Worm (Caenorhabditis elegans) whole organism, mixed stage, embryonic: Measurements from ENCODE around the gene srg-65.

Experiments used
- ces-1 ChIP-seq: fragments of 150-350 bp; optimal IDR thresholded peaks from 2 replicates; lab custom pipeline; 2014; ENCODE audit warnings: missing biosample characterization, missing genetic modification reagents, missing genetic modification characterization
- lin-32 ChIP-seq: fragments of 200-800 bp; sonication (Bioruptor generic); optimal IDR thresholded peaks from 2 replicates; lab custom pipeline; 2018; ENCODE audit warnings: mild to moderate bottlenecking, missing genetic modification characterization, missing compliant biosample characterization
- lsy-2 ChIP-seq: fragments of 150-350 bp; optimal IDR thresholded peaks from 2 replicates; lab custom pipeline; 2014; ENCODE audit warnings: missing biosample characterization, missing genetic modification characterization
- mab-5 ChIP-seq: fragments of 150-350 bp; optimal IDR thresholded peaks from 2 replicates; lab custom pipeline; 2014; ENCODE audit warnings: missing biosample characterization, missing genetic modification characterization
- mep-1 ChIP-seq: fragments of 150-350 bp; optimal IDR thresholded peaks from 2 replicates; lab custom pipeline; 2017; ENCODE audit warnings: missing biosample characterization, missing genetic modification reagents, missing genetic modification characterization, inconsistent platforms
- ztf-11 ChIP-seq: fragments of 150-350 bp; optimal IDR thresholded peaks from 2 replicates; lab custom pipeline; 2014; ENCODE audit warnings: missing biosample characterization, missing genetic modification characterization

DNA sequence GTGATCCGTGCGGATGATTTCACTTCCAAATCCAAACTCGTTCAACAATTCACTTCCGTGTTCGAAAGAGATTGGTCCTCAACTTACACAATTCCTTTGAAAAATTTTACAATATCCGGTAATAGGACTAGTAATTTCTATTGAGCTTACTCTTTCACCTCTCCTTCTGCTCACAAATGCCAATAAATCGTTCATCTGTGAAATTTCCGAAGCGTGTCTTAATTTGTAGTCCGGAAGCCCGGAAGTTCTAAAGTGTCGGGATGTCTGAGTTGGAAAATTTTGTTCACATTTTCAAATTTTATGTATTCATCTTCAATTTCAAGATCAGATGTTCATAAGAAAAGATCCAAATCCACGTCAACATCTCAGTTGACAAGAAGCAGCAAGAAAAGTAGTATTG is 8.7 kb upstream of the srg-65 start, which contains the start of gene T05C3.2:
- TF ChIP-seq lsy-2 (tag; lab: Kevin White, UChicago) (no peak), ces-1 (no peak), mep-1 (tag; lab: Kevin White, UChicago) (no peak), ztf-11 (tag; lab: Kevin White, UChicago) (no peak), lin-32 (GFP tag; lab: Kevin White, UChicago) (no peak), mab-5 (tag; lab: Kevin White, UChicago) (no peak)
